Worm (Caenorhabditis elegans): ENCODE measurements around the gene slc-25A21.
A peak's percentile ranks its signal among the peaks of the same experiment; 100 is the strongest.

The slc-25A21 gene

DNA sequence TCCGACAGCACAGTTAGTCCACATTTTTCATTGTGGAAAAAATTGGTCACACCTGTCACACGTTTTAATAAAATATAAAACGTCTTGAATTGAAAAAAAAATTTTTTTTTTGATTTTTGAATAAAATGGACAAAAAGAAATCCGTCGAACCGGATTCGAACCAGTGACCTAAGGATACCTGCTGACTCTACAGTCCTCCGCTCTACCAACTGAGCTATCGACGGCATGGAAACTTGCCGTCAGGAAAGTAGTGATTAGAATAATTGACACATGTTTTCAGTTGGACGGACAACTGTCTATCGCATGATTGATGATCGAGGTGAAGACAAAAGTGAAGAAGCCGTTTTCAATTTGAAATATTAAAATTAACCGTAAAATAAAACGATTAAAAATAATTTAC, 18.5 kb downstream of the slc-25A21 start (continued):
- TF ChIP-seq madf-3 (GFP tag; IDR thresholded peaks at IDR 0.05) (no peak), let-526 (GFP tag; IDR thresholded peaks at IDR 0.05) (no peak), snpc-4 (GFP tag; optimal IDR thresholded peaks at IDR 0.05) (no peak), snpc-4 (tag; optimal IDR thresholded peaks at IDR 0.05) (peak in 1 of 4 experiments; percentile 13), Y53G8AR.9 (GFP tag; conservative IDR thresholded peaks at IDR 0.05) (no peak), let-607 (tag; optimal IDR thresholded peaks at IDR 0.05) (no peak), ets-4 (GFP tag; optimal IDR thresholded peaks at IDR 0.05) (no peak), cebp-2 (GFP tag; IDR thresholded peaks at IDR 0.05) (no peak), rpc-1 (optimal IDR thresholded peaks at IDR 0.05) (peak; percentile 63), rpc-1 (tag; optimal IDR thresholded peaks at IDR 0.05) (peak; percentile 77), D2030.7 (GFP tag; IDR thresholded peaks at IDR 0.05) (peak; percentile 40; the same call in 1 of the 2 replicates), nhr-80 (tag; optimal IDR thresholded peaks at IDR 0.05) (no peak), Y56A3A.18 (GFP tag; IDR thresholded peaks at IDR 0.05) (no peak)

DNA sequence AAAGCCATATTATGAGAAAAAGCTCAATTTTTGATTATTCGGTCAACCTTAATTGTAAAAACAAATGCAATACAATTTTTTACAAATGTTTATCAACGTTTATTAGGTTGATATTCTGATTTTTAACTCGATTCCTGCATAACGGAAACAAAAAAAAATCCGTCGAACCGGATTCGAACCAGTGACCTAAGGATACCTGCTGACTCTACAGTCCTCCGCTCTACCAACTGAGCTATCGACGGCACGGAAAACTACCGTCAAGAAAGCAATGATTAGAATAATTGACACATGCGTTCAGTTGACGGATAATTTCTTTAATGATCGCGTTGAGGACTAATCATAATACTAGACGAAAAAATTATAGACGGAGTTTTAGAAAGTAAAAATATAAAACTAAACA, 19.0 kb downstream of the slc-25A21 start:
- TF ChIP-seq hlh-26 (GFP tag; conservative IDR thresholded peaks at IDR 0.05), result no peak
- no peak for TF ChIP-seq zfh-2 (GFP tag; conservative IDR thresholded peaks at IDR 0.05)
- 0 out of 2 replicates have a peak, but pooled peaks have one; percentile 15 for TF ChIP-seq rcor-1 (GFP tag; IDR thresholded peaks at IDR 0.05)
- peak; percentile 59 for TF ChIP-seq rpc-1 (optimal IDR thresholded peaks at IDR 0.05)
- peak; percentile 72 for TF ChIP-seq rpc-1 (tag; optimal IDR thresholded peaks at IDR 0.05)
- no peak for TF ChIP-seq ama-1 (optimal IDR thresholded peaks at IDR 0.05)
- peak in 1 of 2 experiments; percentile 31 for TF ChIP-seq ama-1 (GFP tag; optimal IDR thresholded peaks at IDR 0.05)
- TF ChIP-seq pbrm-1 (GFP tag; IDR thresholded peaks at IDR 0.05), result 0 out of 2 replicates have a peak, but pooled peaks have one; percentile 32
- peak; percentile 59 for TF ChIP-seq B0261.1 (tag; optimal IDR thresholded peaks at IDR 0.05)
- no peak for TF ChIP-seq nhr-90 (tag; optimal IDR thresholded peaks at IDR 0.05)
- peak; percentile 40 for TF ChIP-seq ZK185.1 (tag; optimal IDR thresholded peaks at IDR 0.05; ENCODE audit: poor library complexity, severe bottlenecking)
- peak; percentile 69 for TF ChIP-seq lin-26 (GFP tag; IDR thresholded peaks at IDR 0.05)
- no peak for TF ChIP-seq snpc-1.1 (tag; optimal IDR thresholded peaks at IDR 0.05; ENCODE audit: insufficient read depth)
- peak; percentile 32 for TF ChIP-seq hmg-1.2 (GFP tag; IDR thresholded peaks at IDR 0.05)
- TF ChIP-seq rec-8 (tag; optimal IDR thresholded peaks at IDR 0.05), result no peak
- TF ChIP-seq xnd-1 (tag; optimal IDR thresholded peaks at IDR 0.05), result no peak
- peak; percentile 34; the same call in 1 of the 2 replicates for TF ChIP-seq D2030.7 (GFP tag; IDR thresholded peaks at IDR 0.05)
- no peak for TF ChIP-seq nhr-179 (tag; optimal IDR thresholded peaks at IDR 0.05)
- TF ChIP-seq tbp1 (GFP tag; optimal IDR thresholded peaks at IDR 0.05), result peak; percentile 87
- TF ChIP-seq him-1 (tag; optimal IDR thresholded peaks at IDR 0.05), result peak; percentile 34
- no peak for TF ChIP-seq attf-6 (GFP tag; IDR thresholded peaks at IDR 0.05)
- TF ChIP-seq snpc-4 (GFP tag; optimal IDR thresholded peaks at IDR 0.05), result peak; percentile 6
- TF ChIP-seq snpc-4 (tag; optimal IDR thresholded peaks at IDR 0.05), result peak in 1 of 4 experiments; percentile 16
- TF ChIP-seq ztf-25 (GFP tag; IDR thresholded peaks at IDR 0.05), result no peak

DNA sequence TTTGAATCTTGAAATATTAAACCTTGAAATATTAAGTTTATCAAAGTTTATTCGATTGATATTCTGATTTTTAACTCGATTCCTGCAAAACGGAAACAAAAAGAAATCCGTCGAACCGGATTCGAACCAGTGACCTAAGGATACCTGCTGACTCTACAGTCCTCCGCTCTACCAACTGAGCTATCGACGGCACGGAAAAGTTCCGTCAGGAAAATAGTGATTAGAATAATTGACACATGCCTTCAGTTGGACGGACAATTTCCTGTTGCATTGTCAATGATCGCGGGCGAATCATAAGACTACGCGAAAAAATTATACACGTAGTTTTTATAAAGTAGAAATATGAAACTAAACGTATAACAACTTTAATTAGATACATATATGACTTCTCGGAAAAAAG, 19.5 kb downstream of the slc-25A21 start:
- 0 out of 2 replicates have a peak, but pooled peaks have one; percentile 65 for TF ChIP-seq cebp-2 (GFP tag; IDR thresholded peaks at IDR 0.05)
- peak; percentile 28 for TF ChIP-seq lin-26 (GFP tag; IDR thresholded peaks at IDR 0.05)
- no peak for TF ChIP-seq mes-4 (tag; optimal IDR thresholded peaks at IDR 0.05)
- TF ChIP-seq gei-17 (GFP tag; optimal IDR thresholded peaks at IDR 0.05), result no peak
- no peak for TF ChIP-seq dpff-1 (tag; optimal IDR thresholded peaks at IDR 0.05)
- no peak for TF ChIP-seq ztf-3 (GFP tag; optimal IDR thresholded peaks at IDR 0.05)
- peak; percentile 4 for TF ChIP-seq tbp1 (GFP tag; optimal IDR thresholded peaks at IDR 0.05)
- no peak for TF ChIP-seq rpc-1 (optimal IDR thresholded peaks at IDR 0.05)
- TF ChIP-seq rpc-1 (tag; optimal IDR thresholded peaks at IDR 0.05), result peak; percentile 60
- TF ChIP-seq hmg-1.2 (GFP tag; IDR thresholded peaks at IDR 0.05), result peak; percentile 5; the same call in 1 of the 2 replicates
- TF ChIP-seq F39B2.1 (GFP tag; IDR thresholded peaks at IDR 0.05), result no peak
